Fruit fly (Drosophila melanogaster): ENCODE results near the gene CAH8.

Gene CAH8

DNA sequence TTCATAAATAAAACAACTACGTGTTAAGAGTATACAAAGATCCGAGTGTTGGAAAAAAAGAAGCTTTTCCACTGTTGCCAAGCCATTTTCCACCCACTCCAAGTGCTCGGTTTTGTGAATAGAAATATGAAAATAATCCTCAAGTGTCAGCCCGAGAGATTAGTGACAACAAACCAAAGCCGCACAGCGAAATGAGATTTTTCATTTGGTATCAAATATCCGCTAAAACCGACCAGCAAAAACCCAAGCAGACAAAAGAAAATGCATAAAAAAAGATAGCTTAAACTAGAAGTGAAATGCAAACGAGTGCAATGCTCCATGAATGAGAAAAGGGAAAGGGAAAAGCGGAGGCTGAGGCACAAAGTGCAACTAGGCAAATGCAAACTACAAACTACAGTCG is 38.1 kb downstream of the CAH8 start, which contains the start of gene rdhB:
Gene rdhB, plus strand, starts transcription at position 301 of the 400 bp plus-strand sequence.
- no peak for TF ChIP-seq CG34406 (GFP tag; optimal IDR thresholded peaks at IDR 0.05)
- no peak for TF ChIP-seq CG10631 (GFP tag; optimal IDR thresholded peaks at IDR 0.05)
- TF ChIP-seq Hr39 (GFP tag; optimal IDR thresholded peaks at IDR 0.05): no peak
- TF ChIP-seq OdsH (GFP tag; optimal IDR thresholded peaks at IDR 0.05): no peak
- no peak for TF ChIP-seq Gug (GFP tag; IDR thresholded peaks at IDR 0.05)
- TF ChIP-seq CG6163 (GFP tag; IDR thresholded peaks at IDR 0.05): no peak
- no peak for TF ChIP-seq eg (GFP tag; IDR thresholded peaks at IDR 0.05)
- TF ChIP-seq Ets21C (GFP tag; optimal IDR thresholded peaks at IDR 0.05): no peak
- TF ChIP-seq Hr38 (GFP tag; optimal IDR thresholded peaks at IDR 0.05): no peak
- no peak for TF ChIP-seq CG8119 (GFP tag; IDR thresholded peaks at IDR 0.05)
- no peak for TF ChIP-seq CG9139 (GFP tag; optimal IDR thresholded peaks at IDR 0.05)
- no peak for TF ChIP-seq Blimp-1 (GFP tag; optimal IDR thresholded peaks at IDR 0.05)
- TF ChIP-seq Eip78C (GFP tag): no peak
- TF ChIP-seq CG6854 (GFP tag; optimal IDR thresholded peaks at IDR 0.05): no peak
- no peak for TF ChIP-seq Met (GFP tag; optimal IDR thresholded peaks at IDR 0.05)
- no peak for TF ChIP-seq fkh (GFP tag; optimal IDR thresholded peaks at IDR 0.05)
- no peak for TF ChIP-seq cyc (GFP tag; optimal IDR thresholded peaks at IDR 0.05)
- TF ChIP-seq CG7368 (GFP tag; optimal IDR thresholded peaks at IDR 0.05): no peak
- no peak for TF ChIP-seq CG3919 (GFP tag; optimal IDR thresholded peaks at IDR 0.05)

DNA sequence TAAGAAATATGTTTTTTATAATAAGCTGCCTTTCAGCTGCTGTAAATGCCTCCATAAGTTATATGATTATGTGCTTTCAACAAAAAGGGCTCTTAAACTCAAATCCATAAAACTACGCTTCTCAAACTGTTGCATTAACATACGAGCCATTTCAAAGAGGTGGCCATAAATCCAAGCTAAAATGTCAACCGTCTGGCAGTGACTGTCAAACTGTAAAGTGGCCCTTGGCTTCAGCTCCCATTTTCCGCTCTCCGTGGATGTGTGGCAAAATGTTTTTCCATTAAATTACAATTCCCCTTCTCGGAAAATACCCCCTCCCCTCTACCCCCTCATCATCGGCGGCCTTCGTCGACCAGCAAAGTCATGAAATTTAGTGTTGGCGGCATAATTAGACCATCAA is 46.8 kb downstream of the CAH8 start:
- TF ChIP-seq Eip93F (GFP tag; optimal IDR thresholded peaks at IDR 0.05) (no peak), Sox14 (GFP tag; optimal IDR thresholded peaks at IDR 0.05) (no peak), lz (GFP tag; optimal IDR thresholded peaks at IDR 0.05) (no peak), Hr38 (GFP tag; optimal IDR thresholded peaks at IDR 0.05) (no peak), Eip78C (GFP tag) (no peak), CG31627 (GFP tag; optimal IDR thresholded peaks at IDR 0.05) (no peak), CG6276 (GFP tag; optimal IDR thresholded peaks at IDR 0.05) (no peak), Gug (GFP tag; IDR thresholded peaks at IDR 0.05) (no peak), salr (GFP tag; optimal IDR thresholded peaks at IDR 0.05) (no peak), CG10669 (GFP tag; optimal IDR thresholded peaks at IDR 0.05) (no peak)

DNA sequence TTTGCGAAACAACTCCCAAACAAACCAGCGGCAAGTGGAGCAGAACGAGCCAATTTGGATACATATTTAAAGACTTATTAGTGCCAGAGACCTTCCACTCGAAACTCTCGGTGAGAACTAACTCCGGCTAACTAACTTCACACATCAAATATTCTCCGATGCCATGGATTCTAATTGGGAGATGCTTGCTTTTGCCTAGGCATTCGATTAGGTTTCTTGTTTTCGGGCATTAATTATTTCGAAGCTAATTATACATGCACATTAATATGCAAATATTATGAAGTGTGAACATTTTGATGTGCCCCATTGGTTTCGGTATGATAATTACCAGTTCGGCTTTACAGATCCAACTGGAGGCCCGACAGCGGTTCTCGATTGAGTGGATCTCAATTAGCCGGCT is 47.4 kb downstream of the CAH8 start, which contains the start of gene CG5386:
Gene CG5386, minus strand, starts transcription at position 101 of the 400 bp plus-strand sequence.
- TF ChIP-seq fd85E (GFP tag; optimal IDR thresholded peaks at IDR 0.05) (no peak), CG6808 (GFP tag; optimal IDR thresholded peaks at IDR 0.05) (no peak), Hr39 (GFP tag; optimal IDR thresholded peaks at IDR 0.05) (no peak), CG3032 (tag; optimal IDR thresholded peaks at IDR 0.05) (no peak), CG16779 (tag; optimal IDR thresholded peaks at IDR 0.05) (no peak), fd59A (GFP tag; optimal IDR thresholded peaks at IDR 0.05) (no peak), CG9139 (GFP tag; optimal IDR thresholded peaks at IDR 0.05) (no peak), pdm3 (GFP tag; optimal IDR thresholded peaks at IDR 0.05) (no peak), lz (GFP tag; optimal IDR thresholded peaks at IDR 0.05) (no peak), CG6792 (GFP tag; optimal IDR thresholded peaks at IDR 0.05) (no peak), OdsH (GFP tag; optimal IDR thresholded peaks at IDR 0.05) (no peak), ss (GFP tag; optimal IDR thresholded peaks at IDR 0.05) (no peak), CG1621 (tag; optimal IDR thresholded peaks at IDR 0.05) (no peak), CG4318 (GFP tag; optimal IDR thresholded peaks at IDR 0.05) (no peak), net (GFP tag; optimal IDR thresholded peaks at IDR 0.05) (no peak)

DNA sequence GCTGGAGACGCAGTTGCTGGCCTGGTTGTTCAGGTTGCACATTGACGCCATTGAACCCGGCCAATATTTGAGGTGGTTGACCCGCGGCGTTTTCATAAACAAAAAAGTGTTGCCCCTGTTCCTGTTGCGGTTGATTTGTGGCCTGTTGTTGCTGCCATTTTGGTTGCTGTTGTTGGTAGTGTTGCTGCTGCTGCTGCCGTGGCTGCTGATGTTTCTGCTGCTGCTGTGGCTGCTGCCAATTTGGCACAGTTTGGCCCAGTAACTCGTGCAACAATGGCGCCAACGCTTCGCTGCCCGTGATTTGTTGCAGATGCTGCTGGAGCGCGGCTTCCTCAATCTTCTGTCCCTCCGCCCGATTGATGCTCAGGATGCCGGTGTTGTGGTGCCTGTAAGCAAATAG is 47.9 kb downstream of the CAH8 start:
- no peak for TF ChIP-seq CG16779 (tag; optimal IDR thresholded peaks at IDR 0.05)
- TF ChIP-seq CG11294 (GFP tag; IDR thresholded peaks at IDR 0.05): no peak
- TF ChIP-seq eg (GFP tag; IDR thresholded peaks at IDR 0.05): no peak
- TF ChIP-seq CG6163 (GFP tag; IDR thresholded peaks at IDR 0.05): no peak
- TF ChIP-seq salr (GFP tag; optimal IDR thresholded peaks at IDR 0.05): no peak
- no peak for TF ChIP-seq topi (GFP tag; optimal IDR thresholded peaks at IDR 0.05)
- TF ChIP-seq Sox15 (GFP tag; optimal IDR thresholded peaks at IDR 0.05): no peak
- TF ChIP-seq Ets96B (tag; optimal IDR thresholded peaks at IDR 0.05): no peak
- no peak for TF ChIP-seq CG15336 (GFP tag; IDR thresholded peaks at IDR 0.05)
- no peak for TF ChIP-seq pdm3 (GFP tag; optimal IDR thresholded peaks at IDR 0.05)
- TF ChIP-seq CG8119 (GFP tag; IDR thresholded peaks at IDR 0.05): no peak
- TF ChIP-seq Hr39 (GFP tag; optimal IDR thresholded peaks at IDR 0.05): no peak
- no peak for TF ChIP-seq Smox (GFP tag; optimal IDR thresholded peaks at IDR 0.05)
- no peak for TF ChIP-seq CG4318 (GFP tag; optimal IDR thresholded peaks at IDR 0.05)
- no peak for TF ChIP-seq Hr38 (GFP tag; optimal IDR thresholded peaks at IDR 0.05)
- TF ChIP-seq CG8319 (GFP tag; optimal IDR thresholded peaks at IDR 0.05): no peak
- no peak for TF ChIP-seq CG11902 (GFP tag; optimal IDR thresholded peaks at IDR 0.05)
- no peak for TF ChIP-seq Sox14 (GFP tag; optimal IDR thresholded peaks at IDR 0.05)
- TF ChIP-seq svp (GFP tag): no peak

Data from whole organism, prepupa.